Fruit fly (Drosophila melanogaster) whole organism, embryonic: ENCODE measurements around the gene Hasp.

Experiments used
- Atf6 ChIP-seq: fragments of 200-800 bp; sonication (Bioruptor generic); IDR thresholded peaks from 2 replicates; pipeline ENCODE4 v1.3.6; 2022; ENCODE audit warnings: missing biosample characterization, missing genetic modification characterization
- B-H2 ChIP-seq: fragments of 200-800 bp; sonication (Bioruptor generic); optimal IDR thresholded peaks from 2 replicates; lab custom pipeline; 2018; ENCODE audit warnings: missing biosample characterization, mild to moderate bottlenecking, missing genetic modification characterization
- BtbVII ChIP-seq: fragments of 200-800 bp; sonication (Bioruptor generic); optimal IDR thresholded peaks from 3 replicates; lab custom pipeline; 2017; ENCODE audit warnings: missing biosample characterization, mild to moderate bottlenecking, missing genetic modification characterization
- C15 ChIP-seq: fragments of 200-800 bp; sonication (Bioruptor generic); IDR thresholded peaks from 3 replicates; pipeline ENCODE4 v1.3.6; 2022; ENCODE audit warnings: missing biosample characterization, missing genetic modification characterization
- CG11093 ChIP-seq: fragments of 200-800 bp; sonication (Bioruptor generic); IDR thresholded peaks from 3 replicates; pipeline ENCODE4 v1.3.6; 2022; ENCODE audit warnings: missing biosample characterization, missing genetic modification characterization
- CG12942 ChIP-seq: fragments of 200-800 bp; sonication (Bioruptor generic); optimal IDR thresholded peaks from 3 replicates; lab custom pipeline; 2016; ENCODE audit warnings: missing biosample characterization, missing genetic modification characterization
- CG17568 ChIP-seq: fragments of 200-800 bp; sonication (Bioruptor generic); optimal IDR thresholded peaks from 2 replicates; lab custom pipeline; 2018; ENCODE audit warnings: missing biosample characterization, mild to moderate bottlenecking, missing genetic modification characterization, moderate library complexity
- CG18262 ChIP-seq: fragments of 200-800 bp; optimal IDR thresholded peaks from 3 replicates; lab custom pipeline; 2019; ENCODE audit warnings: missing biosample characterization, mild to moderate bottlenecking, missing genetic modification characterization, moderate library complexity
- CG2116 ChIP-seq: fragments of 200-800 bp; sonication (Bioruptor generic); optimal IDR thresholded peaks from 3 replicates; lab custom pipeline; 2018; ENCODE audit warnings: missing biosample characterization, mild to moderate bottlenecking, missing genetic modification characterization
- CG2712 ChIP-seq: fragments of 200-800 bp; optimal IDR thresholded peaks from 3 replicates; lab custom pipeline; 2019; ENCODE audit warnings: missing biosample characterization, mild to moderate bottlenecking, missing genetic modification characterization, moderate library complexity
- CG34376 ChIP-seq: fragments of 200-800 bp; sonication (Bioruptor generic); optimal IDR thresholded peaks from 2 replicates; lab custom pipeline; 2018; ENCODE audit warnings: missing biosample characterization, mild to moderate bottlenecking, missing genetic modification characterization
- CG3995 ChIP-seq: fragments of 200-800 bp; sonication (Bioruptor generic); optimal IDR thresholded peaks from 3 replicates; lab custom pipeline; 2016; ENCODE audit warnings: missing biosample characterization, missing genetic modification characterization
- CG4282 ChIP-seq: fragments of 200-800 bp; sonication (Bioruptor generic); optimal IDR thresholded peaks from 2 replicates; lab custom pipeline; 2016; ENCODE audit warnings: missing biosample characterization, missing genetic modification characterization
- CG4328 ChIP-seq: fragments of 200-800 bp; sonication (Bioruptor generic); optimal IDR thresholded peaks from 3 replicates; lab custom pipeline; 2017; ENCODE audit warnings: missing biosample characterization, missing genetic modification reagents, missing genetic modification characterization
- CG4424 ChIP-seq: fragments of 200-800 bp; sonication (Bioruptor generic); optimal IDR thresholded peaks from 3 replicates; lab custom pipeline; 2016; ENCODE audit warnings: missing biosample characterization, missing genetic modification characterization
- CG5953 ChIP-seq: fragments of 200-800 bp; sonication (Bioruptor generic); IDR thresholded peaks from 2 replicates; pipeline ENCODE4 v1.3.6; 2022; ENCODE audit warnings: missing biosample characterization, missing genetic modification characterization
- CG6765 ChIP-seq: fragments of 200-800 bp; sonication (Bioruptor generic); optimal IDR thresholded peaks from 3 replicates; lab custom pipeline; 2017; ENCODE audit warnings: missing biosample characterization, mild to moderate bottlenecking, missing genetic modification characterization
- CG8924 ChIP-seq: fragments of 200-800 bp; optimal IDR thresholded peaks from 3 replicates; lab custom pipeline; 2019; ENCODE audit warnings: missing biosample characterization, mild to moderate bottlenecking, missing genetic modification characterization, moderate library complexity
- CG9817 ChIP-seq: fragments of 200-800 bp; sonication (Bioruptor generic); optimal IDR thresholded peaks from 2 replicates; lab custom pipeline; 2018; ENCODE audit warnings: missing biosample characterization, mild to moderate bottlenecking, missing genetic modification characterization, moderate library complexity
- CoRest ChIP-seq: fragments of 200-800 bp; sonication (Bioruptor generic); optimal IDR thresholded peaks from 3 replicates; lab custom pipeline; 2018; ENCODE audit warnings: missing biosample characterization, mild to moderate bottlenecking, missing genetic modification characterization, moderate library complexity
- D19B ChIP-seq: fragments of 200-800 bp; sonication (Bioruptor generic); optimal IDR thresholded peaks from 2 replicates; lab custom pipeline; 2017; ENCODE audit warnings: missing biosample characterization, mild to moderate bottlenecking, missing genetic modification characterization
- Eip74EF ChIP-seq, 2 experiments: fragments of 200-800 bp in 1 of 2; fragments of >200 bp in 1 of 2; sonication (Bioruptor generic) in 1 of 2; optimal IDR thresholded peaks; 2 replicates each; lab custom pipeline; 2017 to 2019; ENCODE audit warnings: missing biosample characterization in 2 of 2, missing genetic modification characterization in 2 of 2, mild to moderate bottlenecking in 1 of 2, moderate library complexity in 1 of 2
- Elba2 ChIP-seq: fragments of 200-800 bp; sonication (Bioruptor generic); optimal IDR thresholded peaks from 3 replicates; lab custom pipeline; 2016; ENCODE audit warnings: missing biosample characterization, missing genetic modification characterization
- GATAe ChIP-seq: fragments of 200-800 bp; sonication (Bioruptor generic); conservative IDR thresholded peaks from 2 replicates; pipeline ENCODE4 v1.3.6; 2022; ENCODE audit warnings: missing biosample characterization, missing genetic modification characterization
- HLH54F ChIP-seq: fragments of 200-800 bp; sonication (Bioruptor generic); optimal IDR thresholded peaks from 3 replicates; lab custom pipeline; 2016; ENCODE audit warnings: missing biosample characterization, missing genetic modification characterization
- Hand ChIP-seq: fragments of 200-800 bp; sonication (Bioruptor generic); optimal IDR thresholded peaks from 2 replicates; lab custom pipeline; 2017; ENCODE audit warnings: mild to moderate bottlenecking, missing biosample characterization, missing genetic modification reagents, missing genetic modification characterization
- Hmr ChIP-seq: fragments of 200-800 bp; sonication (Bioruptor generic); optimal IDR thresholded peaks from 3 replicates; lab custom pipeline; 2017; ENCODE audit warnings: mild to moderate bottlenecking, missing biosample characterization, missing genetic modification reagents, missing genetic modification characterization
- Hr3 ChIP-seq: fragments of 200-800 bp; sonication (Bioruptor generic); optimal IDR thresholded peaks from 3 replicates; lab custom pipeline; 2016; ENCODE audit warnings: missing biosample characterization, missing genetic modification characterization
- NK7.1 ChIP-seq: fragments of 200-800 bp; sonication (Bioruptor generic); optimal IDR thresholded peaks from 3 replicates; lab custom pipeline; 2016; ENCODE audit warnings: missing biosample characterization, missing genetic modification characterization
- Nf-YC ChIP-seq: fragments of 200-800 bp; optimal IDR thresholded peaks from 3 replicates; lab custom pipeline; 2019; ENCODE audit warnings: missing biosample characterization, mild to moderate bottlenecking, missing genetic modification characterization, moderate library complexity
- PHDP ChIP-seq: fragments of 200-800 bp; sonication (Bioruptor generic); optimal IDR thresholded peaks from 3 replicates; lab custom pipeline; 2018; ENCODE audit warnings: missing biosample characterization, mild to moderate bottlenecking, missing genetic modification characterization, moderate library complexity
- Ptx1 ChIP-seq: fragments of 200-800 bp; sonication (Bioruptor generic); IDR thresholded peaks from 2 replicates; pipeline ENCODE4 v1.3.6; 2022; ENCODE audit warnings: missing biosample characterization, missing genetic modification characterization
- Sox102F ChIP-seq: fragments of 200-800 bp; sonication (Bioruptor generic); optimal IDR thresholded peaks from 2 replicates; lab custom pipeline; 2018; ENCODE audit warnings: missing biosample characterization, mild to moderate bottlenecking, missing genetic modification characterization, moderate library complexity
- Trl ChIP-seq, 3 experiments: fragments of >200 bp in 2 of 3; fragments of 200-800 bp in 1 of 3; sonication (Bioruptor generic) in 1 of 3; optimal IDR thresholded peaks; 2 replicates in 1 of 3; 3 replicates in 2 of 3; lab custom pipeline; 2016 to 2017; ENCODE audit warnings: missing biosample characterization in 1 of 3, missing genetic modification characterization in 1 of 3
- bab2 ChIP-seq: fragments of 200-800 bp; sonication (Bioruptor generic); optimal IDR thresholded peaks from 2 replicates; lab custom pipeline; 2016; ENCODE audit warnings: missing biosample characterization, missing genetic modification characterization
- btn ChIP-seq: fragments of 200-800 bp; sonication (Bioruptor generic); optimal IDR thresholded peaks from 2 replicates; lab custom pipeline; 2016; ENCODE audit warnings: missing biosample characterization, missing genetic modification characterization
- da ChIP-seq: fragments of 200-800 bp; sonication (Bioruptor generic); optimal IDR thresholded peaks from 2 replicates; lab custom pipeline; 2016; ENCODE audit warnings: missing biosample characterization, missing genetic modification characterization
- eve ChIP-seq, 2 experiments: fragments of >200 bp; optimal IDR thresholded peaks; 2 replicates each; lab custom pipeline; 2017; ENCODE audit warnings: missing biosample characterization in 2 of 2, missing genetic modification characterization in 2 of 2
- gcm ChIP-seq: fragments of 200-800 bp; sonication (Bioruptor generic); optimal IDR thresholded peaks from 2 replicates; lab custom pipeline; 2019; ENCODE audit warnings: missing biosample characterization, mild to moderate bottlenecking, missing genetic modification characterization, moderate library complexity
- kah ChIP-seq: fragments of 200-800 bp; sonication (Bioruptor generic); optimal IDR thresholded peaks from 2 replicates; lab custom pipeline; 2018; ENCODE audit warnings: missing biosample characterization, mild to moderate bottlenecking, missing genetic modification characterization
- kay ChIP-seq: fragments of 200-800 bp; sonication (Bioruptor generic); optimal IDR thresholded peaks from 2 replicates; lab custom pipeline; 2016; ENCODE audit warnings: missing biosample characterization, missing genetic modification characterization
- mam ChIP-seq: fragments of 200-800 bp; sonication (Bioruptor generic); optimal IDR thresholded peaks from 3 replicates; lab custom pipeline; 2016; ENCODE audit warnings: missing biosample characterization, missing genetic modification characterization
- p53 ChIP-seq: fragments of 200-800 bp; sonication (Bioruptor generic); optimal IDR thresholded peaks from 2 replicates; lab custom pipeline; 2016; ENCODE audit warnings: missing biosample characterization, missing genetic modification characterization
- pb ChIP-seq: fragments of 200-800 bp; sonication (Bioruptor generic); optimal IDR thresholded peaks from 3 replicates; lab custom pipeline; 2016; ENCODE audit warnings: missing biosample characterization, missing genetic modification characterization
- pfk ChIP-seq: fragments of 200-800 bp; sonication (Bioruptor generic); optimal IDR thresholded peaks from 2 replicates; lab custom pipeline; 2018; ENCODE audit warnings: missing biosample characterization, mild to moderate bottlenecking, missing genetic modification characterization, moderate library complexity
- sim ChIP-seq: fragments of 200-800 bp; sonication (Bioruptor generic); IDR thresholded peaks from 2 replicates; pipeline ENCODE4 v1.3.6; 2022; ENCODE audit warnings: missing biosample characterization, missing genetic modification characterization
- tap ChIP-seq: fragments of 200-800 bp; optimal IDR thresholded peaks from 3 replicates; lab custom pipeline; 2019; ENCODE audit warnings: missing biosample characterization, mild to moderate bottlenecking, missing genetic modification characterization, moderate library complexity
- vvl ChIP-seq: fragments of 200-800 bp; sonication (Bioruptor generic); IDR thresholded peaks from 2 replicates; pipeline ENCODE4 v1.3.6; 2022; ENCODE audit warnings: missing biosample characterization, missing genetic modification characterization

Hasp gene

dm6 chr2L:19546869-19547710 lies 30.1 kb upstream of the Hasp start, which contains the start of gene CG10337 (continued):
- peak; percentile 28 for TF ChIP-seq CG2712 (tag; lab: Kevin White, UChicago)
- TF ChIP-seq Hmr (GFP tag; lab: Kevin White, UChicago), result peak; percentile 70
- peak; percentile 9 for TF ChIP-seq CG4424 (GFP tag; lab: Kevin White, UChicago)
- TF ChIP-seq CG2116 (GFP tag; lab: Kevin White, UChicago), result peak; percentile 1
- peak; percentile 36 for TF ChIP-seq D19B (GFP tag; lab: Kevin White, UChicago)
- TF ChIP-seq CG8924 (tag; lab: Kevin White, UChicago), result peak; percentile 58
- TF ChIP-seq sim (GFP tag; lab: Robert Waterston, UW), result no peak
- TF ChIP-seq pb (GFP tag; lab: Kevin White, UChicago), result no peak
- peak; percentile 47 for TF ChIP-seq CoRest (tag; lab: Kevin White, UChicago)
- peak; percentile 53; the same call in 1 of the 2 replicates for TF ChIP-seq vvl (GFP tag; lab: Robert Waterston, UW)
- TF ChIP-seq CG5953 (GFP tag; lab: Robert Waterston, UW), result no peak
- TF ChIP-seq gcm (GFP tag; lab: Kevin White, UChicago), result peak; percentile 5
- TF ChIP-seq Atf6 (GFP tag; lab: Robert Waterston, UW), result peak; percentile 56; the same call in 1 of the 2 replicates
- peak; percentile 13 for TF ChIP-seq Hr3 (GFP tag; lab: Kevin White, UChicago)
- peak; percentile 65 for TF ChIP-seq CG6765 (GFP tag; lab: Kevin White, UChicago)
- TF ChIP-seq C15, result no peak
- TF ChIP-seq CG9817, result no peak
- peak; percentile 30 for TF ChIP-seq bab2
- peak; percentile 10 for TF ChIP-seq CG18262 (tag; lab: Kevin White, UChicago)
- peak; percentile 34 for TF ChIP-seq kah (GFP tag; lab: Kevin White, UChicago)
- TF ChIP-seq CG4328 (GFP tag; lab: Kevin White, UChicago), result peak; percentile 17
- no peak for TF ChIP-seq CG12942
- TF ChIP-seq Hand, result peak; percentile 65
- no peak for TF ChIP-seq CG11093 (GFP tag; lab: Robert Waterston, UW)
- no peak for TF ChIP-seq CG4282
- TF ChIP-seq Sox102F, result peak; percentile 57
- peak; percentile 28 for TF ChIP-seq Nf-YC (tag; lab: Kevin White, UChicago)
- TF ChIP-seq btn (GFP tag; lab: Kevin White, UChicago), result peak; percentile 2
- peak in 1 of 2 experiments; percentile 1 for TF ChIP-seq Trl (optimal IDR thresholded peaks at IDR 0.05; lab: Kevin White, UChicago)
- TF ChIP-seq Trl (GFP tag; optimal IDR thresholded peaks at IDR 0.05; lab: Kevin White, UChicago), result no peak
- TF ChIP-seq tap, result peak; percentile 41
- TF ChIP-seq eve (GFP tag; optimal IDR thresholded peaks at IDR 0.05; lab: Kevin White, UChicago), result peak in 1 of 2 experiments; percentile 72
- peak; percentile 44 for TF ChIP-seq BtbVII (GFP tag; lab: Kevin White, UChicago)
- no peak for TF ChIP-seq pfk (GFP tag; lab: Kevin White, UChicago)
- no peak for TF ChIP-seq Elba2 (GFP tag; lab: Kevin White, UChicago)
- no peak for TF ChIP-seq GATAe (GFP tag; lab: Robert Waterston, UW)
- peak; percentile 25 for TF ChIP-seq mam (GFP tag; lab: Kevin White, UChicago)
- peak; percentile 54 for TF ChIP-seq CG34376 (GFP tag; lab: Kevin White, UChicago)
- no peak for TF ChIP-seq p53 (GFP tag; lab: Kevin White, UChicago)
- TF ChIP-seq kay (GFP tag; lab: Kevin White, UChicago), result peak; percentile 53
- TF ChIP-seq da (GFP tag; lab: Kevin White, UChicago), result no peak
- no peak for TF ChIP-seq NK7.1
- TF ChIP-seq CG3995 (GFP tag; lab: Kevin White, UChicago), result peak; percentile 83
- peak; percentile 25; the same call in 1 of the 2 replicates for TF ChIP-seq Ptx1 (GFP tag; lab: Robert Waterston, UW)
- TF ChIP-seq CG17568 (GFP tag; lab: Kevin White, UChicago), result peak; percentile 28
- TF ChIP-seq PHDP (tag; lab: Kevin White, UChicago), result peak; percentile 55
- peak; percentile 37 for TF ChIP-seq HLH54F
- TF ChIP-seq B-H2 (GFP tag; lab: Kevin White, UChicago), result peak; percentile 14
- peak in 1 of 2 experiments; percentile 27 for TF ChIP-seq Eip74EF (GFP tag; optimal IDR thresholded peaks at IDR 0.05; lab: Kevin White, UChicago)
